Worm (Caenorhabditis elegans) whole organism, early embryonic: ENCODE data around the gene T23G7.2.

Experiments
- B0310.2 ChIP-seq: sonication (generic microtip); optimal IDR thresholded peaks from 2 replicates; lab custom pipeline; 2016; ENCODE audit warnings: mild to moderate bottlenecking, missing genetic modification characterization, missing compliant biosample characterization
- F13C5.2 ChIP-seq: sonication (generic microtip); optimal IDR thresholded peaks from 2 replicates; lab custom pipeline; 2017; ENCODE audit warnings: mild to moderate bottlenecking, missing genetic modification characterization, inconsistent platforms, missing compliant biosample characterization
- aly-1 ChIP-seq: sonication (generic microtip); optimal IDR thresholded peaks from 2 replicates; lab custom pipeline; 2016; ENCODE audit warnings: missing genetic modification characterization, missing compliant biosample characterization
- ama-1 ChIP-seq: fragments of 150-350 bp; optimal IDR thresholded peaks from 2 replicates; lab custom pipeline; 2014
- ceh-13 ChIP-seq: fragments of 200-800 bp; sonication (Bioruptor generic); optimal IDR thresholded peaks from 2 replicates; lab custom pipeline; 2018; ENCODE audit warnings: mild to moderate bottlenecking, missing genetic modification characterization, missing compliant biosample characterization
- ceh-36 ChIP-seq: sonication (generic microtip); optimal IDR thresholded peaks from 2 replicates; lab custom pipeline; 2016; ENCODE audit warnings: missing genetic modification characterization, inconsistent platforms, missing compliant biosample characterization
- ets-7 ChIP-seq: sonication (generic microtip); optimal IDR thresholded peaks from 2 replicates; lab custom pipeline; 2016; ENCODE audit warnings: missing genotype, missing genetic modification characterization, missing compliant biosample characterization
- flt-1 ChIP-seq: fragments of 200-800 bp; sonication (Bioruptor generic); IDR thresholded peaks from 2 replicates; pipeline ENCODE4 v1.3.6; 2022; ENCODE audit warnings: missing genetic modification characterization, missing compliant biosample characterization
- hmbx-1 ChIP-seq: sonication (generic microtip); optimal IDR thresholded peaks from 2 replicates; lab custom pipeline; 2016; ENCODE audit warnings: mild to moderate bottlenecking, missing genetic modification characterization, missing compliant biosample characterization
- hmg-4 ChIP-seq: fragments of 200-800 bp; sonication (Bioruptor generic); optimal IDR thresholded peaks from 2 replicates; lab custom pipeline; 2018; ENCODE audit warnings: mild to moderate bottlenecking, missing genetic modification characterization, missing compliant biosample characterization
- hnd-1 ChIP-seq: sonication (generic microtip); optimal IDR thresholded peaks from 2 replicates; lab custom pipeline; 2016; ENCODE audit warnings: missing genetic modification characterization, missing compliant biosample characterization
- pes-1 ChIP-seq: fragments of 200-800 bp; sonication (Bioruptor generic); IDR thresholded peaks from 2 replicates; pipeline ENCODE4 v1.3.6; 2022; ENCODE audit warnings: missing genetic modification reagents, missing genetic modification characterization, missing compliant biosample characterization
- scrt-1 ChIP-seq: fragments of 200-800 bp; sonication (Bioruptor generic); IDR thresholded peaks from 2 replicates; pipeline ENCODE4 v1.3.6; 2022; ENCODE audit warnings: missing genetic modification characterization, missing compliant biosample characterization
- sea-1 ChIP-seq: fragments of 200-800 bp; sonication (Bioruptor generic); conservative IDR thresholded peaks from 2 replicates; pipeline ENCODE4 v1.3.6; 2022; ENCODE audit warnings: missing genetic modification characterization, missing compliant biosample characterization
- tbx-11 ChIP-seq: fragments of 200-800 bp; sonication (Bioruptor generic); IDR thresholded peaks from 2 replicates; pipeline ENCODE4 v1.3.6; 2022; ENCODE audit warnings: missing genetic modification characterization, missing compliant biosample characterization
- tbx-37 ChIP-seq: fragments of 200-800 bp; sonication (Bioruptor generic); conservative IDR thresholded peaks from 2 replicates; pipeline ENCODE4 v1.3.6; 2022; ENCODE audit warnings: missing genetic modification reagents, missing genetic modification characterization, missing compliant biosample characterization
- tra-4 ChIP-seq: sonication (generic microtip); optimal IDR thresholded peaks from 2 replicates; lab custom pipeline; 2017; ENCODE audit warnings: missing genetic modification characterization, missing compliant biosample characterization

The T23G7.2 gene

DNA sequence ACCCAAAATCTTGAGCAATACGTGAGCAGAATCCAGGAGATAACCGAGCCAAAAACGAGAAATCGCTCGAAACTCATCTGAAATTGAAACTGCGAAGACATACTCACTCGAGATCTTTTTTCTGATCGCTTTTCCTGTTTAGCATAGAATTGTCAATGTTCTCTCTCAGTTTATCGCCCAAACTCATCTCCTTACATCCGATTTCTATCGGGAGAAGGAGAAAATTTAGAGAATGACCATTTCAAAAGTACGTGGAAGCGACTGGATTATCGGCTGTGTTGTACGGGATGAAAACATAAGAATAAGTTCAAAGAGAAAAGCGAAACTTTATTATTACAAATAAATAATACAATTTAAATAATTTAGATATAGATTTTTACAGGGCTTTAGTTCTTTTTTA lies at the start of gene T23G7.2:
Gene T23G7.2 (minus strand): TSS at position 101 of the 400 bp plus-strand sequence.
- no peak for TF ChIP-seq hmbx-1 (tag; lab: Kevin White, UChicago)
- no peak for TF ChIP-seq aly-1 (tag; lab: Kevin White, UChicago)
- no peak for TF ChIP-seq F13C5.2 (tag; lab: Kevin White, UChicago)
- TF ChIP-seq B0310.2 (tag; lab: Kevin White, UChicago): no peak
- no peak for TF ChIP-seq sea-1 (GFP tag; lab: Robert Waterston, UW)
- TF ChIP-seq hnd-1 (tag; lab: Kevin White, UChicago): no peak
- TF ChIP-seq flt-1: no peak
- TF ChIP-seq ets-7 (tag; lab: Kevin White, UChicago): no peak
- TF ChIP-seq scrt-1 (GFP tag; lab: Robert Waterston, UW): no peak
- no peak for TF ChIP-seq tra-4

DNA sequence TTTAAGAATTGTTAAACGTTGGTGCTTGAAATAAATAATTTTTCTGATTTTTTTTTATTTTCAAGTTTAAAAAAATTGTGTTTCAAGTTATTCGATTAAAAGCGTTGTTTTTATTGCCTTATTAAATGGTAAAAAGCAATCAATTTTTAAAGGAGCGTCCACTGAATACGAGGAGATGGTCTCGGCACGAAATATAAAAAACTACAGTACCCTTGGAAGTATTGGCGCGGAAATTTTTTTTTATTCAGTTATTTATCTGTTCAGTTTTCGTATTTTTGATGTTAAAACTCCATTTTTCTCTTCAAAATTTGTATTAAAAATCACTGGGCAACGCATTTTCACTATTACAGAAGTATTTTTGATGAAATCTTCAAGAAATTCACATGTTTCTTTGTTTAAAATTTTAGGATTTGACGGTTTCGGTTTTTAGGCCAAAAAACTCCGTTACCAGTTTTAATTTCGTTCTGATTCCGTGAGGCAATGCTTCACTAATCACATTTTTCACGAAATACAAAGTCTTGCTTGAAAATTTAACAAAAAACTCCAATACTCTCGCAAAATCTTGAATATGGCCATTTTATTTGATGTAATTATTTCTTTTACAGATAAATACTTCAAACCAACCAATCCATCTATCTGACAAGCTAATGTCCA lies 40.4 kb upstream of the T23G7.2 start, which contains the start of gene znfx-1:
Gene znfx-1 (plus strand): TSS at position 604 of the 654 bp plus-strand sequence.
- no peak for TF ChIP-seq hmbx-1 (tag; lab: Kevin White, UChicago)
- TF ChIP-seq ceh-13 (GFP tag; lab: Kevin White, UChicago): no peak
- no peak for TF ChIP-seq B0310.2 (tag; lab: Kevin White, UChicago)
- TF ChIP-seq flt-1: no peak
- TF ChIP-seq ama-1: no peak
- TF ChIP-seq aly-1 (tag; lab: Kevin White, UChicago): no peak
- no peak for TF ChIP-seq tra-4
- no peak for TF ChIP-seq hmg-4
- TF ChIP-seq tbx-11 (GFP tag; lab: Robert Waterston, UW): no peak
- TF ChIP-seq ets-7 (tag; lab: Kevin White, UChicago): no peak
- TF ChIP-seq ceh-36: no peak
- TF ChIP-seq tbx-37 (GFP tag; lab: Robert Waterston, UW): no peak

- TF ChIP-seq tbx-11 (GFP tag; lab: Robert Waterston, UW) (no peak), B0310.2 (tag; lab: Kevin White, UChicago) (no peak)
Measured at ce11 chrII:9211684-9212083, 38.9 kb upstream of the T23G7.2 start.

DNA sequence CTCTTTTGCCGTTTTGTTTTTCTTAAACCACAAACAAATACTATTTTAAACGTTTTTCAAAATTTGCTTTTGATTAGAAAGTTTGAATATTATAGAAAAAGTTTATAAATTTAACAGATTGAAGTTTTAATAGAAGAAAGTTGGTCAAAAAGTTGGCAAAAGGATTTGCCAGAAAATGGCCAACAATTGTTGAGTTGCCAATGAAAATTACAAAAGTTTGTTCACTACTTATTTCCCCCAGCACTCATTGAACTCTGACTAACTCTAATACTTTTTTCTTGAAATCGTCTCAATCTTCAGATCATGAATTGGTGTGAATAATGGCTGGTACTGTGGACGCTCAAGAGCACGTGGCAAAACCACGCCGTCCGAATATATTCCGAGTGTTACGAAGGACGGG lies 37.3 kb upstream of the T23G7.2 start, which contains the start of gene ZK1067.4:
Gene ZK1067.4 (plus strand): TSS at position 301 of the 400 bp plus-strand sequence.
- TF ChIP-seq ama-1 (no peak), flt-1 (no peak), pes-1 (GFP tag; lab: Robert Waterston, UW) (no peak), sea-1 (GFP tag; lab: Robert Waterston, UW) (no peak), scrt-1 (GFP tag; lab: Robert Waterston, UW) (no peak), B0310.2 (tag; lab: Kevin White, UChicago) (no peak), tbx-37 (GFP tag; lab: Robert Waterston, UW) (no peak), ceh-36 (no peak), tbx-11 (GFP tag; lab: Robert Waterston, UW) (no peak), ets-7 (tag; lab: Kevin White, UChicago) (no peak), hmg-4 (no peak), hnd-1 (tag; lab: Kevin White, UChicago) (no peak), hmbx-1 (tag; lab: Kevin White, UChicago) (no peak)

DNA sequence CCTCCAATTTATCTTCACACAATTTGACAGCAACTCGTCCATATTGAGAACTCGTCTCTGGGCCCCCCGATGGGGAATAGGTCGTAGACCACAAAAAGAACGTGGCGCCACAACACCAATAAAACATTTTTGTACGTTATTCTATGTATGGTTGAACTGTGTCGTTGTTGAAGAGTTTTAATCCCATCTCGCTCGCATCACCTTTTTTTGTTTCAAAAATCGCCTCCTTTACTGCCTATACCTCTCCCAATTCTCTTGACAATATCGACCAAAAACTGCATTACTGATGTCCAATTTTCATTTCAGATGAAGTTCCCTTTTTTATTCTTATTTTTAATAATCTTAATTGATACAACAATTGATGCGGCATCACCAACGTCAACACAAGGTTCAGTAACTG lies 24.5 kb upstream of the T23G7.2 start, which contains the start of gene let-23:
Gene let-23 (plus strand): TSS at position 301 of the 400 bp plus-strand sequence.
- TF ChIP-seq flt-1: no peak
- TF ChIP-seq tra-4: no peak
- TF ChIP-seq ceh-13 (GFP tag; lab: Kevin White, UChicago): no peak
- no peak for TF ChIP-seq pes-1 (GFP tag; lab: Robert Waterston, UW)
- no peak for TF ChIP-seq B0310.2 (tag; lab: Kevin White, UChicago)

- no peak for TF ChIP-seq ceh-36
- TF ChIP-seq scrt-1 (GFP tag; lab: Robert Waterston, UW): no peak
- no peak for TF ChIP-seq ceh-13 (GFP tag; lab: Kevin White, UChicago)
- TF ChIP-seq tbx-11 (GFP tag; lab: Robert Waterston, UW): no peak
- TF ChIP-seq ama-1: no peak
- TF ChIP-seq hmbx-1 (tag; lab: Kevin White, UChicago): no peak
- TF ChIP-seq ets-7 (tag; lab: Kevin White, UChicago): no peak
- TF ChIP-seq aly-1 (tag; lab: Kevin White, UChicago): no peak
- TF ChIP-seq tra-4: no peak
- no peak for TF ChIP-seq tbx-37 (GFP tag; lab: Robert Waterston, UW)
- TF ChIP-seq hmg-4: no peak
- TF ChIP-seq F13C5.2 (tag; lab: Kevin White, UChicago): no peak
- TF ChIP-seq sea-1 (GFP tag; lab: Robert Waterston, UW): no peak
- TF ChIP-seq flt-1: no peak
Measured at ce11 chrII:9196325-9196724, 23.6 kb upstream of the T23G7.2 start.

DNA sequence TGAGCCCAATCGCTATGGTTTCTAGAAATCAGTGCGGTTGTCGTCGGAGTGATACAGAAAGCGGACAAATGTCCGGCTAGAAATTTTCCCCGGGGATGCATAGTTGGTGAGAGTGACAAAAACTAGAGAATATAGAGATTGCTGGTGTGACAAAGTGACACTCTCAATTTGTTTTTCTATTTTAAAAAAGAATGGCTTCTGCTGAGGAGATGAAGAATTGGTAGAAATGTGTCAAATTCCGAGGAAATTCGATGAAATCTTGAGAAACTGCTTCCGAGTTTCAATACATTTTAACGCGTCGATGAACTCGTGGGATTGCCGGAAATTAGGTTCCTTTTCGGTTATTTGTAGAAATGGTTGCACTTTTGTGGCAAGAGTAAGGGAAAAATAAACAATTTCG lies 21.4 kb upstream of the T23G7.2 start, which contains the start of gene twk-4:
Gene twk-4 (minus strand): TSS at position 101 of the 400 bp plus-strand sequence.
- no peak for TF ChIP-seq sea-1 (GFP tag; lab: Robert Waterston, UW)
- no peak for TF ChIP-seq ceh-36
- TF ChIP-seq ceh-13 (GFP tag; lab: Kevin White, UChicago): no peak
- TF ChIP-seq tbx-37 (GFP tag; lab: Robert Waterston, UW): no peak
- TF ChIP-seq hmg-4: no peak
- TF ChIP-seq aly-1 (tag; lab: Kevin White, UChicago): no peak
- TF ChIP-seq flt-1: no peak
- TF ChIP-seq scrt-1 (GFP tag; lab: Robert Waterston, UW): no peak
- no peak for TF ChIP-seq B0310.2 (tag; lab: Kevin White, UChicago)
